Fruit fly (Drosophila melanogaster): Measurements from ENCODE around the gene Cyp9f3.

The Cyp9f3 gene

dm6 chr3R:12441008-12441606 is 42.4 kb upstream of the Cyp9f3 start:
- TF ChIP-seq toe (GFP tag; optimal IDR thresholded peaks at IDR 0.05) (no peak), kay (GFP tag; ENCODE audit: borderline replicate concordance) (peak; percentile 53), Clk (GFP tag; optimal IDR thresholded peaks at IDR 0.05) (no peak), tj (GFP tag; optimal IDR thresholded peaks at IDR 0.05) (peak; percentile 37), Crg-1 (GFP tag; optimal IDR thresholded peaks at IDR 0.05) (no peak), CG12768 (GFP tag; optimal IDR thresholded peaks at IDR 0.05) (peak; percentile 79), CG14711 (tag; optimal IDR thresholded peaks at IDR 0.05) (no peak), CG7045 (GFP tag; optimal IDR thresholded peaks at IDR 0.05) (no peak), bab1 (GFP tag; optimal IDR thresholded peaks at IDR 0.05) (peak; percentile 29), CG5204 (GFP tag; optimal IDR thresholded peaks at IDR 0.05) (no peak), CG11617 (GFP tag; optimal IDR thresholded peaks at IDR 0.05) (no peak), Mnt (GFP tag; optimal IDR thresholded peaks at IDR 0.05) (peak; percentile 64), ovo (GFP tag; optimal IDR thresholded peaks at IDR 0.05) (no peak), CG1620 (GFP tag; optimal IDR thresholded peaks at IDR 0.05) (no peak), CG7101 (tag; optimal IDR thresholded peaks at IDR 0.05) (peak; percentile 45), cnc (optimal IDR thresholded peaks at IDR 0.05) (no peak), Hr96 (GFP tag; optimal IDR thresholded peaks at IDR 0.05) (no peak), CG33017 (tag; optimal IDR thresholded peaks at IDR 0.05) (peak; percentile 38), pad (GFP tag; optimal IDR thresholded peaks at IDR 0.05) (peak; percentile 6), cic (GFP tag; optimal IDR thresholded peaks at IDR 0.05) (peak; percentile 58)

dm6 chr3R:12439401-12440143 is 40.8 kb upstream of the Cyp9f3 start, which contains the start of gene Desat1:
Desat1 (plus strand) TSS chr3R:12439600.
- TF ChIP-seq cic (GFP tag; optimal IDR thresholded peaks at IDR 0.05) (no peak), kay (GFP tag; ENCODE audit: borderline replicate concordance) (no peak), pad (GFP tag; optimal IDR thresholded peaks at IDR 0.05) (no peak), CG5204 (GFP tag; optimal IDR thresholded peaks at IDR 0.05) (no peak), CG11617 (GFP tag; optimal IDR thresholded peaks at IDR 0.05) (peak; percentile 9), CG12768 (GFP tag; optimal IDR thresholded peaks at IDR 0.05) (no peak), Clk (GFP tag; optimal IDR thresholded peaks at IDR 0.05) (no peak), Crg-1 (GFP tag; optimal IDR thresholded peaks at IDR 0.05) (peak; percentile 47), Mnt (GFP tag; optimal IDR thresholded peaks at IDR 0.05) (peak; percentile 36), CG14711 (tag; optimal IDR thresholded peaks at IDR 0.05) (peak; percentile 18), cnc (optimal IDR thresholded peaks at IDR 0.05) (no peak), bab1 (GFP tag; optimal IDR thresholded peaks at IDR 0.05) (peak; percentile 23), CG7101 (tag; optimal IDR thresholded peaks at IDR 0.05) (peak; percentile 20), tj (GFP tag; optimal IDR thresholded peaks at IDR 0.05) (no peak), CG33017 (tag; optimal IDR thresholded peaks at IDR 0.05) (peak; percentile 6), ovo (GFP tag; optimal IDR thresholded peaks at IDR 0.05) (no peak), toe (GFP tag; optimal IDR thresholded peaks at IDR 0.05) (no peak)

- no peak for TF ChIP-seq CG33017 (tag; optimal IDR thresholded peaks at IDR 0.05)
- TF ChIP-seq Crg-1 (GFP tag; optimal IDR thresholded peaks at IDR 0.05), result no peak
- no peak for TF ChIP-seq cic (GFP tag; optimal IDR thresholded peaks at IDR 0.05)
- TF ChIP-seq CG1620 (GFP tag; optimal IDR thresholded peaks at IDR 0.05), result no peak
These were observed 40.3 kb upstream of the Cyp9f3 start, which contains the start of the genes CG17207 and CG46427 for dm6 chr3R:12439039-12439400. CG17207 (minus strand) TSS chr3R:12439139. CG46427 (minus strand) TSS chr3R:12439139.

dm6 chr3R:12435948-12436347 is 37.2 kb upstream of the Cyp9f3 start, which contains the start of gene Desat2:
Desat2 (plus strand) TSS chr3R:12436248.
- TF ChIP-seq tj (GFP tag; optimal IDR thresholded peaks at IDR 0.05), result no peak
- no peak for TF ChIP-seq Mnt (GFP tag; optimal IDR thresholded peaks at IDR 0.05)
- TF ChIP-seq cic (GFP tag; optimal IDR thresholded peaks at IDR 0.05), result no peak
- no peak for TF ChIP-seq toe (GFP tag; optimal IDR thresholded peaks at IDR 0.05)
- TF ChIP-seq kay (GFP tag; ENCODE audit: borderline replicate concordance), result no peak
- no peak for TF ChIP-seq CG7045 (GFP tag; optimal IDR thresholded peaks at IDR 0.05)
- no peak for TF ChIP-seq Hr96 (GFP tag; optimal IDR thresholded peaks at IDR 0.05)

dm6 chr3R:12433764-12434163 is 35.0 kb upstream of the Cyp9f3 start, which contains the start of the genes Aos1 and Srlp:
Aos1 (minus strand) TSS chr3R:12433822.
Srlp (plus strand) TSS chr3R:12434098.
- TF ChIP-seq CG5204 (GFP tag; optimal IDR thresholded peaks at IDR 0.05), result no peak
- peak; percentile 32 for TF ChIP-seq Clk (GFP tag; optimal IDR thresholded peaks at IDR 0.05)
- no peak for TF ChIP-seq kay (GFP tag; ENCODE audit: borderline replicate concordance)
- peak; percentile 72 for TF ChIP-seq CG11617 (GFP tag; optimal IDR thresholded peaks at IDR 0.05)
- TF ChIP-seq cic (GFP tag; optimal IDR thresholded peaks at IDR 0.05), result peak; percentile 7
- TF ChIP-seq tj (GFP tag; optimal IDR thresholded peaks at IDR 0.05), result peak; percentile 12
- TF ChIP-seq ovo (GFP tag; optimal IDR thresholded peaks at IDR 0.05), result peak; percentile 16
- TF ChIP-seq cnc (optimal IDR thresholded peaks at IDR 0.05), result peak in 1 of 2 experiments; percentile 10
- TF ChIP-seq CG12768 (GFP tag; optimal IDR thresholded peaks at IDR 0.05), result peak; percentile 28
- TF ChIP-seq pad (GFP tag; optimal IDR thresholded peaks at IDR 0.05), result peak; percentile 39
- peak; percentile 56 for TF ChIP-seq CG7101 (tag; optimal IDR thresholded peaks at IDR 0.05)
- TF ChIP-seq CG7045 (GFP tag; optimal IDR thresholded peaks at IDR 0.05), result peak; percentile 38
- TF ChIP-seq bab1 (GFP tag; optimal IDR thresholded peaks at IDR 0.05), result peak; percentile 67
- TF ChIP-seq toe (GFP tag; optimal IDR thresholded peaks at IDR 0.05), result no peak
- TF ChIP-seq CG1620 (GFP tag; optimal IDR thresholded peaks at IDR 0.05), result no peak
- peak; percentile 51 for TF ChIP-seq Mnt (GFP tag; optimal IDR thresholded peaks at IDR 0.05)
- peak; percentile 31 for TF ChIP-seq CG33017 (tag; optimal IDR thresholded peaks at IDR 0.05)
- no peak for TF ChIP-seq Hr96 (GFP tag; optimal IDR thresholded peaks at IDR 0.05)
- peak; percentile 91 for TF ChIP-seq CG14711 (tag; optimal IDR thresholded peaks at IDR 0.05)
- peak; percentile 10 for TF ChIP-seq Crg-1 (GFP tag; optimal IDR thresholded peaks at IDR 0.05)
